Worm (Caenorhabditis elegans): ENCODE results near the gene ZK1098.2.

The ZK1098.2 gene

DNA sequence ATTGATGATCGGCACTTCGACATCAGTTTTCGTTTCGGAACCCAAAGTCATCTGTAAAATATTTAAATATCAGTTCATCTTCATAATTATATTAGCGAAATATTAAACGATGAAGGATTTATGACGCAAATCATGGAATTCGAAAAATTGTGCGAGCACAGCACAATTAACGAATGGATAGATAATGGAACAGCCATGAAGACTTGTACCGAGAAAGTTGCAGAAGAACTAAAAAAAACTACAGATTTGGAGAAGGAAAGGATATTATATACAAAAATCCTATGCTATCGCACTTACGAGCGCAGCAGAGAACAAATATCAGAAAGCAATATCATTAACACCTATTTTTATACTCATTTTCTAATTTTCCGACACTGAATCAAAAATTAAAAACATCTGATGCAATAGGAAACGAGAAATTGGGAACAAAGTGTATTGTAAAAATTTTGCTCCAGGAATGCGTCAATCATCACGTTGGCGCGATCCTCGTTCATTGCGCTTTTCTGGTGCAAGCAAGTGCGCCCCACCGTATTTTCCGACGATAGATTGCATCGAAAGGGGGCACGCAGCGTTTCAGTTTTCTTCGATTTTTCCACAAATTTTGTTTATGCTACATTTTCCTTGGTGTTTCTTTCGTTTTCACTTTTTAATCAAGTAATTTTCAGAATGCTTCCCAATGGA, 7.4 kb upstream of the ZK1098.2 start, which contains the start of the genes clu-1 and prp-40 (continued):
- TF ChIP-seq madf-8 (GFP tag; conservative IDR thresholded peaks at IDR 0.05) (peak; percentile 45), hrde-1 (tag; optimal IDR thresholded peaks at IDR 0.05; ENCODE audit: borderline replicate concordance) (no peak), nhr-80 (tag; optimal IDR thresholded peaks at IDR 0.05) (peak; percentile 76), dpff-1 (tag; optimal IDR thresholded peaks at IDR 0.05) (no peak), ceh-27 (GFP tag; optimal IDR thresholded peaks at IDR 0.05) (peak; percentile 85), dox-1 (GFP tag; IDR thresholded peaks at IDR 0.05) (peak; percentile 94), C17E4.6 (GFP tag; IDR thresholded peaks at IDR 0.05) (0 out of 2 replicates have a peak, but pooled peaks have one; percentile 26), him-1 (tag; optimal IDR thresholded peaks at IDR 0.05) (peak; percentile 27), efl-1 (GFP tag; optimal IDR thresholded peaks at IDR 0.05) (peak; percentile 54), B0019.2 (GFP tag; conservative IDR thresholded peaks at IDR 0.05) (0 out of 2 replicates have a peak, but pooled peaks have one; percentile 33), ztf-18 (tag; optimal IDR thresholded peaks at IDR 0.05) (peak; percentile 98), repo-1 (tag; optimal IDR thresholded peaks at IDR 0.05) (peak; percentile 44), lin-26 (GFP tag; IDR thresholded peaks at IDR 0.05) (no peak), D2030.7 (GFP tag; IDR thresholded peaks at IDR 0.05) (peak; percentile 79), hmg-1.2 (GFP tag; IDR thresholded peaks at IDR 0.05) (peak; percentile 75), ztf-26 (tag; optimal IDR thresholded peaks at IDR 0.05) (peak; percentile 40), unc-130 (GFP tag; optimal IDR thresholded peaks at IDR 0.05) (peak; percentile 39), ekl-4 (GFP tag; IDR thresholded peaks at IDR 0.05) (peak; percentile 85), rcor-1 (GFP tag; IDR thresholded peaks at IDR 0.05) (peak; percentile 70), snpc-1.1 (tag; optimal IDR thresholded peaks at IDR 0.05; ENCODE audit: insufficient read depth) (peak; percentile 3), atf-7 (tag; optimal IDR thresholded peaks at IDR 0.05) (peak; percentile 39), F23B12.7 (tag; optimal IDR thresholded peaks at IDR 0.05; ENCODE audit: insufficient read depth) (peak; percentile 90), tbp1 (GFP tag; optimal IDR thresholded peaks at IDR 0.05) (peak; percentile 58), hsf-1 (GFP tag; IDR thresholded peaks at IDR 0.05) (peak; percentile 35; the same call in 1 of the 2 replicates), K12H6.12 (tag; optimal IDR thresholded peaks at IDR 0.05) (peak; percentile 70)

ce11 chrIII:9523581-9523980, 5.4 kb upstream of the ZK1098.2 start, which contains the start of gene mrps-23:
mrps-23 (minus strand) TSS chrIII:9523672.
- TF ChIP-seq ztf-25 (GFP tag; IDR thresholded peaks at IDR 0.05) (no peak), F23B12.7 (tag; optimal IDR thresholded peaks at IDR 0.05; ENCODE audit: insufficient read depth) (peak; percentile 33), lir-1 (GFP tag; conservative IDR thresholded peaks at IDR 0.05) (no peak), pbrm-1 (GFP tag; IDR thresholded peaks at IDR 0.05) (0 out of 2 replicates have a peak, but pooled peaks have one; percentile 11), let-607 (tag; optimal IDR thresholded peaks at IDR 0.05) (no peak), madf-3 (GFP tag; IDR thresholded peaks at IDR 0.05) (0 out of 2 replicates have a peak, but pooled peaks have one; percentile 25), dox-1 (GFP tag; IDR thresholded peaks at IDR 0.05) (0 out of 2 replicates have a peak, but pooled peaks have one; percentile 33), cebp-1 (GFP tag; IDR thresholded peaks at IDR 0.05) (no peak), cebp-1 (tag; optimal IDR thresholded peaks at IDR 0.05) (peak; percentile 13), ztf-18 (tag; optimal IDR thresholded peaks at IDR 0.05) (peak; percentile 43), ztf-26 (tag; optimal IDR thresholded peaks at IDR 0.05) (no peak), madf-10 (tag; optimal IDR thresholded peaks at IDR 0.05) (no peak), Y53G8AR.9 (GFP tag; conservative IDR thresholded peaks at IDR 0.05) (0 out of 2 replicates have a peak, but pooled peaks have one; percentile 8), mcd-1 (GFP tag; IDR thresholded peaks at IDR 0.05) (0 out of 2 replicates have a peak, but pooled peaks have one; percentile 7), Y67H2A.10 (GFP tag; conservative IDR thresholded peaks at IDR 0.05) (no peak)
